Fruit fly (Drosophila melanogaster): ENCODE measurements around the gene CG17549.

DNA sequence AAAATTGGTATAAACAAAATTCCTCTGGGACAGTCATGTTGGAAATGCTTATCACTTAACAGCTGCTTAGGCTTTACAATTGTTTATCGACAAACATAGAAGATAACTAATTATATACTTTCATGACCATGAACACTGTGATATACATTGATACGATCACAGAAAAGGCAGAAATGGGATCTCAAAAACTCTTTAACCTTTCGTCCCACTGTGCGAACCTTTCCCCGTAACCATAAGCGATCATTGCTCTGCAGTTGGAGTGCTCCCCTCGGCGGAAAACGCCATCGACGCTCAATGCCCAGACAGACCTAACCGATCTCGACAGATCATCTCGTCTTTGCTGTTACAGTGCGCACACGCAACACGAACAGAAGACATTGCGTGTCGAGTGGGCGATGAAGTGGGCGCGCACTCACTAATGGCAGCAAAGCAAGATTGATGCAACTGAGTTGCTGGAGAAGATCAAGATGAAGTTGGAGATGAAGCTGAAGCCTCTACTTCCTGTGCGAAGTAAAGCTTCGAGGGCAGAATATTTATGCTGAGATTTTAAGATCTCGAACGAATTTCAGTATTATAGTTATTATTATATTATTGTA is 34.5 kb upstream of the CG17549 start:
- TF ChIP-seq insv (optimal IDR thresholded peaks at IDR 0.05) (no peak), ttk (optimal IDR thresholded peaks at IDR 0.05) (no peak), Sin3A (optimal IDR thresholded peaks at IDR 0.05) (no peak), Myc (optimal IDR thresholded peaks at IDR 0.05) (no peak), psq (optimal IDR thresholded peaks at IDR 0.05) (no peak), h (optimal IDR thresholded peaks at IDR 0.05) (no peak)

Data from Kc167 (cell line).